Worm (Caenorhabditis elegans): ENCODE results near the gene F21A3.4.

- TF ChIP-seq ets-4 (GFP tag; optimal IDR thresholded peaks at IDR 0.05) (no peak), pha-4 (tag; optimal IDR thresholded peaks at IDR 0.05) (no peak), snpc-1.3 (tag; optimal IDR thresholded peaks at IDR 0.05; ENCODE audit: insufficient read depth) (no peak), nhr-80 (tag; optimal IDR thresholded peaks at IDR 0.05) (no peak), dox-1 (GFP tag; IDR thresholded peaks at IDR 0.05) (no peak), ztf-18 (tag; optimal IDR thresholded peaks at IDR 0.05) (no peak), dpff-1 (tag; optimal IDR thresholded peaks at IDR 0.05) (no peak), attf-5 (GFP tag; optimal IDR thresholded peaks at IDR 0.05) (no peak), ama-1 (optimal IDR thresholded peaks at IDR 0.05) (no peak), ama-1 (GFP tag; optimal IDR thresholded peaks at IDR 0.05) (no peak), madf-3 (GFP tag; IDR thresholded peaks at IDR 0.05) (no peak), ztf-3 (GFP tag; optimal IDR thresholded peaks at IDR 0.05) (no peak)
Observed at ce11 chrV:15533864-15534263, 2.6 kb upstream of the F21A3.4 start, which contains the start of gene F21A3.2.
